Worm (Caenorhabditis elegans) whole organism, young adult: Measurements from ENCODE around the gene C02E7.7.
A peak's percentile ranks its signal among the peaks of the same experiment; 100 is the strongest.

Experiments used
- B0261.1 ChIP-seq: sonication (generic microtip); optimal IDR thresholded peaks from 2 replicates; lab custom pipeline; 2016; ENCODE audit warnings: mild to moderate bottlenecking, missing genetic modification characterization, moderate library complexity, missing compliant biosample characterization
- D2030.7 ChIP-seq: fragments of 200-800 bp; sonication (Bioruptor generic); IDR thresholded peaks from 2 replicates; pipeline ENCODE4 v1.3.6; 2022; ENCODE audit warnings: missing genetic modification reagents, missing genetic modification characterization, missing compliant biosample characterization
- F22D6.2 ChIP-seq: sonication (generic microtip); optimal IDR thresholded peaks from 2 replicates; lab custom pipeline; 2016; ENCODE audit warnings: mild to moderate bottlenecking, missing genetic modification characterization, missing compliant biosample characterization
- F49E8.2 ChIP-seq: sonication (generic microtip); optimal IDR thresholded peaks from 3 replicates; lab custom pipeline; 2017; ENCODE audit warnings: missing genetic modification characterization, mild to moderate bottlenecking, missing compliant biosample characterization, antibody characterized with exemption, moderate library complexity; ENCODE audit not compliant: insufficient read depth
- F57C9.4 ChIP-seq: sonication (generic microtip); optimal IDR thresholded peaks from 2 replicates; lab custom pipeline; 2017; ENCODE audit warnings: mild to moderate bottlenecking, missing genetic modification characterization, missing compliant biosample characterization
- Y53F4B.3 ChIP-seq: fragments of 200-800 bp; sonication (Bioruptor generic); IDR thresholded peaks from 2 replicates; pipeline ENCODE4 v1.3.6; 2022; ENCODE audit warnings: missing genetic modification reagents, missing genetic modification characterization, missing compliant biosample characterization
- Y56A3A.18 ChIP-seq: fragments of 200-800 bp; sonication (Bioruptor generic); IDR thresholded peaks from 2 replicates; pipeline ENCODE4 v1.3.6; 2022; ENCODE audit warnings: missing genetic modification reagents, missing genetic modification characterization, missing compliant biosample characterization
- Y67H2A.10 ChIP-seq: fragments of 200-800 bp; sonication (Bioruptor generic); conservative IDR thresholded peaks from 2 replicates; pipeline ENCODE4 v1.3.6; 2022; ENCODE audit warnings: missing genetic modification reagents, missing genetic modification characterization, missing compliant biosample characterization
- Y79H2A.3 ChIP-seq: fragments of 200-800 bp; sonication (Bioruptor generic); conservative IDR thresholded peaks from 2 replicates; pipeline ENCODE4 v1.3.6; 2022; ENCODE audit warnings: missing genetic modification reagents, missing genetic modification characterization, missing compliant biosample characterization
- ZK185.1 ChIP-seq: sonication (generic microtip); optimal IDR thresholded peaks from 2 replicates; lab custom pipeline; 2016; ENCODE audit warnings: mild to moderate bottlenecking, missing genetic modification characterization, missing compliant biosample characterization; ENCODE audit not compliant: poor library complexity, severe bottlenecking
- athp-1 ChIP-seq: sonication (generic microtip); optimal IDR thresholded peaks from 2 replicates; lab custom pipeline; 2017; ENCODE audit warnings: mild to moderate bottlenecking, missing genetic modification characterization, missing compliant biosample characterization
- attf-5 ChIP-seq: fragments of 200-800 bp; sonication (Bioruptor generic); optimal IDR thresholded peaks from 2 replicates; lab custom pipeline; 2018; ENCODE audit warnings: mild to moderate bottlenecking, missing genetic modification characterization, missing compliant biosample characterization
- bed-1 ChIP-seq: fragments of 200-800 bp; sonication (Bioruptor generic); IDR thresholded peaks from 2 replicates; pipeline ENCODE4 v1.3.6; 2022; ENCODE audit warnings: missing genetic modification reagents, missing genetic modification characterization, missing compliant biosample characterization
- bed-2 ChIP-seq: fragments of 200-800 bp; sonication (Bioruptor generic); IDR thresholded peaks from 2 replicates; pipeline ENCODE4 v1.3.6; 2022; ENCODE audit warnings: missing genetic modification reagents, missing genetic modification characterization, missing compliant biosample characterization
- cebp-1 ChIP-seq, 2 experiments: fragments of 200-800 bp in 1 of 2; sonication (Bioruptor generic) in 1 of 2; sonication (generic microtip) in 1 of 2; IDR thresholded peaks in 1 of 2; optimal IDR thresholded peaks in 1 of 2; 2 replicates each; pipeline versions ENCODE4 v1.3.6 to Lab custom; 2017 to 2022; ENCODE audit warnings: missing compliant biosample characterization in 2 of 2, missing genetic modification characterization in 2 of 2, mild to moderate bottlenecking in 1 of 2, missing genetic modification reagents in 1 of 2, moderate library complexity in 1 of 2
- ceh-100 ChIP-seq: fragments of 200-800 bp; sonication (Bioruptor generic); IDR thresholded peaks from 2 replicates; pipeline ENCODE4 v1.3.6; 2022; ENCODE audit warnings: missing genetic modification reagents, missing genetic modification characterization, missing compliant biosample characterization
- ceh-27 ChIP-seq: fragments of 200-800 bp; sonication (Bioruptor generic); optimal IDR thresholded peaks from 2 replicates; lab custom pipeline; 2018; ENCODE audit warnings: mild to moderate bottlenecking, missing genetic modification characterization, moderate library complexity, missing compliant biosample characterization
- ceh-58 ChIP-seq: fragments of 200-800 bp; sonication (Bioruptor generic); IDR thresholded peaks from 2 replicates; pipeline ENCODE4 v1.3.6; 2022; ENCODE audit warnings: missing genetic modification characterization, missing compliant biosample characterization
- ceh-91 ChIP-seq: fragments of 200-800 bp; sonication (Bioruptor generic); IDR thresholded peaks from 2 replicates; pipeline ENCODE4 v1.3.6; 2022; ENCODE audit warnings: missing genetic modification reagents, missing genetic modification characterization, missing compliant biosample characterization
- dox-1 ChIP-seq: fragments of 200-800 bp; sonication (Bioruptor generic); IDR thresholded peaks from 2 replicates; pipeline ENCODE4 v1.3.6; 2022; ENCODE audit warnings: missing genetic modification reagents, missing genetic modification characterization, missing compliant biosample characterization
- dpl-1 ChIP-seq: fragments of 150-350 bp; optimal IDR thresholded peaks from 2 replicates; lab custom pipeline; 2014; ENCODE audit warnings: missing biosample characterization, missing genetic modification reagents, missing genetic modification characterization
- egl-18 ChIP-seq: fragments of 200-800 bp; sonication (Bioruptor generic); IDR thresholded peaks from 2 replicates; pipeline ENCODE4 v1.3.6; 2022; ENCODE audit warnings: missing genetic modification reagents, missing genetic modification characterization, missing compliant biosample characterization
- egrh-3 ChIP-seq: fragments of 200-800 bp; sonication (Bioruptor generic); IDR thresholded peaks from 2 replicates; pipeline ENCODE4 v1.3.6; 2022; ENCODE audit warnings: missing genetic modification reagents, missing genetic modification characterization, missing compliant biosample characterization
- ekl-4 ChIP-seq: fragments of 200-800 bp; sonication (Bioruptor generic); IDR thresholded peaks from 2 replicates; pipeline ENCODE4 v1.3.6; 2022; ENCODE audit warnings: missing genetic modification reagents, missing genetic modification characterization, missing compliant biosample characterization
- ets-4 ChIP-seq: fragments of 200-800 bp; sonication (Bioruptor generic); optimal IDR thresholded peaks from 2 replicates; lab custom pipeline; 2018; ENCODE audit warnings: mild to moderate bottlenecking, missing genetic modification characterization, missing compliant biosample characterization
- hlh-12 ChIP-seq: sonication (generic microtip); optimal IDR thresholded peaks from 2 replicates; lab custom pipeline; 2016; ENCODE audit warnings: missing genetic modification characterization, missing compliant biosample characterization
- hmg-1.2 ChIP-seq: fragments of 200-800 bp; sonication (Bioruptor generic); IDR thresholded peaks from 2 replicates; pipeline ENCODE4 v1.3.6; 2022; ENCODE audit warnings: missing genetic modification reagents, missing genetic modification characterization, missing compliant biosample characterization
- hmg-20 ChIP-seq: fragments of 200-800 bp; sonication (Bioruptor generic); IDR thresholded peaks from 2 replicates; pipeline ENCODE4 v1.3.6; 2022; ENCODE audit warnings: missing genetic modification reagents, missing genetic modification characterization, missing compliant biosample characterization
- hsf-1 ChIP-seq: fragments of 200-800 bp; sonication (Bioruptor generic); IDR thresholded peaks from 2 replicates; pipeline ENCODE4 v1.3.6; 2022; ENCODE audit warnings: missing genetic modification reagents, missing genetic modification characterization, missing compliant biosample characterization
- lin-54 ChIP-seq: fragments of 200-800 bp; sonication (Bioruptor generic); optimal IDR thresholded peaks from 2 replicates; lab custom pipeline; 2018; ENCODE audit warnings: mild to moderate bottlenecking, missing genetic modification characterization, missing compliant biosample characterization
- lsl-1 ChIP-seq: fragments of 200-800 bp; sonication (Bioruptor generic); optimal IDR thresholded peaks from 2 replicates; lab custom pipeline; 2018; ENCODE audit warnings: mild to moderate bottlenecking, missing genetic modification characterization, moderate library complexity, missing compliant biosample characterization
- lsy-27 ChIP-seq: sonication (generic microtip); optimal IDR thresholded peaks from 2 replicates; lab custom pipeline; 2017; ENCODE audit warnings: missing genetic modification characterization, mild to moderate bottlenecking, missing compliant biosample characterization, antibody characterized with exemption, missing genotype, borderline replicate concordance; ENCODE audit not compliant: insufficient read depth
- madf-6 ChIP-seq: fragments of 200-800 bp; sonication (Bioruptor generic); IDR thresholded peaks from 2 replicates; pipeline ENCODE4 v1.3.6; 2022; ENCODE audit warnings: missing genetic modification reagents, missing genetic modification characterization, missing compliant biosample characterization
- mel-28 ChIP-seq: sonication (generic microtip); optimal IDR thresholded peaks from 2 replicates; lab custom pipeline; 2016; ENCODE audit warnings: borderline replicate concordance, mild to moderate bottlenecking, missing genetic modification characterization, missing compliant biosample characterization
- mes-4 ChIP-seq: sonication (generic microtip); optimal IDR thresholded peaks from 2 replicates; lab custom pipeline; 2016; ENCODE audit warnings: missing genotype, missing genetic modification characterization, missing compliant biosample characterization
- nhr-120 ChIP-seq: fragments of 200-800 bp; sonication (Bioruptor generic); IDR thresholded peaks from 2 replicates; pipeline ENCODE4 v1.3.6; 2022; ENCODE audit warnings: missing genetic modification characterization, missing compliant biosample characterization
- nhr-27 ChIP-seq: fragments of 200-800 bp; sonication (Bioruptor generic); optimal IDR thresholded peaks from 2 replicates; lab custom pipeline; 2018; ENCODE audit warnings: mild to moderate bottlenecking, missing genetic modification characterization, moderate library complexity, missing compliant biosample characterization
- nhr-80 ChIP-seq: sonication (generic microtip); optimal IDR thresholded peaks from 2 replicates; lab custom pipeline; 2016; ENCODE audit warnings: missing genetic modification characterization, missing compliant biosample characterization
- nhr-90 ChIP-seq: sonication (generic microtip); optimal IDR thresholded peaks from 2 replicates; lab custom pipeline; 2016; ENCODE audit warnings: missing genotype, mild to moderate bottlenecking, missing genetic modification characterization, missing compliant biosample characterization
- pbrm-1 ChIP-seq: fragments of 200-800 bp; sonication (Bioruptor generic); IDR thresholded peaks from 2 replicates; pipeline ENCODE4 v1.3.6; 2022; ENCODE audit warnings: missing genetic modification reagents, missing genetic modification characterization, missing compliant biosample characterization
- snpc-1.3 ChIP-seq: sonication (generic microtip); optimal IDR thresholded peaks from 2 replicates; lab custom pipeline; 2017; ENCODE audit warnings: missing genetic modification characterization, mild to moderate bottlenecking, missing compliant biosample characterization, antibody characterized with exemption, moderate library complexity, missing genotype, missing genetic modification reagents; ENCODE audit not compliant: insufficient read depth
- snpc-3.4 ChIP-seq: sonication (generic microtip); optimal IDR thresholded peaks from 2 replicates; lab custom pipeline; 2017; ENCODE audit warnings: missing genetic modification characterization, mild to moderate bottlenecking, missing compliant biosample characterization, antibody characterized with exemption, moderate library complexity, missing genotype, missing genetic modification reagents
- zfh-2 ChIP-seq: fragments of 200-800 bp; sonication (Bioruptor generic); conservative IDR thresholded peaks from 2 replicates; pipeline ENCODE4 v1.3.6; 2022; ENCODE audit warnings: missing genetic modification reagents, missing genetic modification characterization, missing compliant biosample characterization
- ztf-25 ChIP-seq: fragments of 200-800 bp; sonication (Bioruptor generic); IDR thresholded peaks from 2 replicates; pipeline ENCODE4 v1.3.6; 2022; ENCODE audit warnings: missing genetic modification reagents, missing genetic modification characterization, missing compliant biosample characterization
- ztf-28 ChIP-seq: fragments of 200-800 bp; sonication (Bioruptor generic); IDR thresholded peaks from 2 replicates; pipeline ENCODE4 v1.3.6; 2022; ENCODE audit warnings: missing genetic modification reagents, missing genetic modification characterization, missing compliant biosample characterization

C02E7.7 gene

DNA sequence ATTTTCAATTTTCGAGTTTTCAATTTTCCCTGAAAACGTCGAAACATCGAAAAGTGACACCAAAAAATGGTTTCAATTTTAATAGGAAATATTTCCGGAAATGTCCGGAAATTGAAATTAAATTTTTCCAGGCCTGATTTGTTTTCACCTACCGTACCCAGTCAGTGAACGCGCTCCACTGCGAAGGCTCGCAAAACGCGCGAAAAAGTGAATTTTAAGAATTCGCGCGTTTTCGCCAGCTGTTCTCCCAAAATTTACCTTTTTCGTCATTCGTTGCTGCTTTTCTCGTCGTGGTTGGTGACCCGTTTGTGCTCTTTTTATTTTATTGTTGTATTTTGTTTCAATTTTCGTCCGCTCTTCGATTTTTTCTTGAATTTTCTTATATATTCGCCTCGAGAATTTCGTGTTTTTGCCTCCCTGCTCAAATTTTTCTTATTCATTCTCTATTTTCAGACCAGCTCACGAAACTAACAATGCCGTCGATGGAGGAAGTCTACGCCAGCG is 28.3 kb downstream of the C02E7.7 start, which contains the start of gene T19H12.2 (continued):
- TF ChIP-seq mes-4 (tag; lab: Kevin White, UChicago) (no peak), ceh-100 (peak; percentile 38; the same call in 1 of the 2 replicates), hmg-20 (GFP tag; lab: Robert Waterston, UW) (no peak), zfh-2 (GFP tag; lab: Robert Waterston, UW) (no peak), lsy-27 (tag; lab: Kevin White, UChicago) (no peak), Y53F4B.3 (GFP tag; lab: Robert Waterston, UW) (no peak), ztf-28 (peak; percentile 94), Y67H2A.10 (GFP tag; lab: Robert Waterston, UW) (peak; percentile 50; the same call in 1 of the 2 replicates), ceh-58 (GFP tag; lab: Robert Waterston, UW) (no peak), ZK185.1 (tag; lab: Kevin White, UChicago) (no peak), ceh-91 (GFP tag; lab: Robert Waterston, UW) (peak; percentile 99), madf-6 (GFP tag; lab: Robert Waterston, UW) (peak; percentile 100), F57C9.4 (tag; lab: Kevin White, UChicago) (no peak), nhr-80 (tag; lab: Kevin White, UChicago) (no peak), ets-4 (GFP tag; lab: Kevin White, UChicago) (no peak), athp-1 (tag; lab: Kevin White, UChicago) (peak; percentile 51), egl-18 (GFP tag; lab: Robert Waterston, UW) (no peak), ekl-4 (GFP tag; lab: Robert Waterston, UW) (peak; percentile 90), nhr-90 (tag; lab: Kevin White, UChicago) (no peak), hmg-1.2 (GFP tag; lab: Robert Waterston, UW) (peak; percentile 74), F22D6.2 (tag; lab: Kevin White, UChicago) (no peak), ztf-25 (GFP tag; lab: Robert Waterston, UW) (0 out of 2 replicates have a peak, but pooled peaks have one; percentile 69), nhr-120 (GFP tag; lab: Robert Waterston, UW) (no peak), snpc-1.3 (peak; percentile 86), lin-54 (GFP tag; lab: Kevin White, UChicago) (peak; percentile 88), nhr-27 (tag; lab: Kevin White, UChicago) (no peak), dpl-1 (GFP tag; lab: Kevin White, UChicago) (peak; percentile 94), egrh-3 (GFP tag; lab: Robert Waterston, UW) (no peak), cebp-1 (GFP tag; IDR thresholded peaks at IDR 0.05; lab: Robert Waterston, UW) (no peak), cebp-1 (tag; optimal IDR thresholded peaks at IDR 0.05; lab: Kevin White, UChicago) (no peak), hlh-12 (tag; lab: Kevin White, UChicago) (no peak), bed-1 (GFP tag; lab: Robert Waterston, UW) (no peak), snpc-3.4 (peak; percentile 93), bed-2 (0 out of 2 replicates have a peak, but pooled peaks have one; percentile 11), dox-1 (GFP tag; lab: Robert Waterston, UW) (peak; percentile 95), ceh-27 (GFP tag; lab: Kevin White, UChicago) (no peak), Y56A3A.18 (no peak), F49E8.2 (peak; percentile 91), D2030.7 (GFP tag; lab: Robert Waterston, UW) (peak; percentile 98), B0261.1 (tag; lab: Kevin White, UChicago) (no peak), Y79H2A.3 (peak; percentile 86; the same call in 1 of the 2 replicates), attf-5 (GFP tag; lab: Kevin White, UChicago) (no peak), hsf-1 (peak; percentile 89), mel-28 (no peak), lsl-1 (peak; percentile 99), pbrm-1 (peak; percentile 80)
